Worm (Caenorhabditis elegans): ENCODE measurements around the gene W04B5.8.

DNA sequence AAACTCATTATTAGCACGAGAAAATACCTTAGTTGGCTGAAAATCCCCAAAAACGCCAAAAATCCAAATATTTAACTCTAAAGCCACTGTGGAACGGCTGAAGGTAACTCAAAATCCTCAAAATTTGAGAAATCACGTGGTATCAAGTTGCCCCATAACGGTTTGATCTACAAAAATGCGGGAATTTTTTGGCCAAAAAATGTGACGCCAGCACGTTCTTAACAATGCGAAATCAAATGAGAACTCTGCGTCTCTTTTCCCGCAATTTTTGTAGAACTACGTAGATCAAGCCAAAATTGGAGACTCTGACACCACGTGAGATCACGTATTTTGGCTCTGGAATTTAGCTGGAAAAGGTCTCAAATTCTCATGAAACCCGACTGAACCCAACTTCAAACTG lies 48.7 kb downstream of the W04B5.8 start:
- TF ChIP-seq ref-1 (GFP tag; conservative IDR thresholded peaks at IDR 0.05) (no peak), cog-1 (tag; optimal IDR thresholded peaks at IDR 0.05) (no peak), flt-1 (GFP tag; IDR thresholded peaks at IDR 0.05) (no peak), med-1 (GFP tag; optimal IDR thresholded peaks at IDR 0.05; ENCODE audit: insufficient read depth) (no peak)
